Worm (Caenorhabditis elegans) whole organism, midembryonic: ENCODE data around the gene srbc-61.

Source experiments
- T22C8.4 ChIP-seq: fragments of 200-800 bp; sonication (Bioruptor generic); IDR thresholded peaks from 2 replicates; pipeline ENCODE4 v1.3.6; 2022; ENCODE audit warnings: missing genetic modification characterization, missing compliant biosample characterization
- cog-1 ChIP-seq: sonication (generic microtip); optimal IDR thresholded peaks from 2 replicates; lab custom pipeline; 2016; ENCODE audit warnings: missing genetic modification characterization, missing compliant biosample characterization
- flt-1 ChIP-seq: fragments of 200-800 bp; sonication (Bioruptor generic); IDR thresholded peaks from 2 replicates; pipeline ENCODE4 v1.3.6; 2022; ENCODE audit warnings: missing genetic modification characterization, missing compliant biosample characterization
- klf-2 ChIP-seq: fragments of 200-800 bp; sonication (Bioruptor generic); conservative IDR thresholded peaks from 2 replicates; pipeline ENCODE4 v1.3.6; 2022; ENCODE audit warnings: missing genetic modification reagents, missing genetic modification characterization, missing compliant biosample characterization
- med-1 ChIP-seq: sonication (generic microtip); optimal IDR thresholded peaks from 2 replicates; lab custom pipeline; 2017; ENCODE audit warnings: missing genetic modification characterization, mild to moderate bottlenecking, missing compliant biosample characterization, antibody characterized with exemption, missing genetic modification reagents; ENCODE audit not compliant: insufficient read depth
- ref-1 ChIP-seq: fragments of 200-800 bp; sonication (Bioruptor generic); conservative IDR thresholded peaks from 2 replicates; pipeline ENCODE4 v1.3.6; 2022; ENCODE audit warnings: missing genetic modification reagents, missing genetic modification characterization, missing compliant biosample characterization
- tab-1 ChIP-seq: fragments of 200-800 bp; sonication (Bioruptor generic); IDR thresholded peaks from 2 replicates; pipeline ENCODE4 v1.3.6; 2022; ENCODE audit warnings: missing genetic modification characterization, missing compliant biosample characterization
- ztf-23 ChIP-seq: fragments of 200-800 bp; sonication (Bioruptor generic); IDR thresholded peaks from 2 replicates; pipeline ENCODE4 v1.3.6; 2022; ENCODE audit warnings: missing genetic modification reagents, missing genetic modification characterization, missing compliant biosample characterization
- ztf-29 ChIP-seq: fragments of 200-800 bp; sonication (Bioruptor generic); IDR thresholded peaks from 2 replicates; pipeline ENCODE4 v1.3.6; 2022; ENCODE audit warnings: missing genetic modification reagents, missing genetic modification characterization, missing compliant biosample characterization

The srbc-61 gene

DNA sequence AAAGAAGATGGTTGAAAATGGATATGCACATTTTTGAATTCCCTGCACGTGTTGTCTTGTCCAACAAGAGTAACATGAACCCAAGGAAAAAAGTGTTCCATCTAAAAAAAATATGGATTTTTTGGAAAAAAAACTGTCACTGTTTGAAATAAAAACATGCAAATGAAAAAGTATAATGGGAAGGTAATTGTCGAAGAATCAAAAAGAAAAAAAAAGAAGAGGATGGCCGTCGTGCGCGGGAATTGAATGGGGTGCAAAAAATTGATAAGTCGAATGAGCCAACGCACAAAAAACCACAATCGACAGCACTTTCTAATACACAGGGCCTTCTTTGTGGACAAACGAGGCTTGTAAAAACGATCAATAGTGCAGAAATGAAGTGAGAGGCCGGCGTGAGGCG is 17.1 kb downstream of the srbc-61 start, which contains the start of gene fbxa-102:
fbxa-102 (minus strand) TSS at position 101 of the 400 bp plus-strand sequence.
- TF ChIP-seq ref-1 (GFP tag; lab: Robert Waterston, UW) (no peak), med-1 (GFP tag; lab: Kevin White, UChicago) (no peak), T22C8.4 (GFP tag; lab: Robert Waterston, UW) (no peak), klf-2 (no peak)

- TF ChIP-seq ref-1 (GFP tag; lab: Robert Waterston, UW) (no peak), flt-1 (GFP tag; lab: Robert Waterston, UW) (no peak), ztf-23 (GFP tag; lab: Robert Waterston, UW) (no peak), klf-2 (no peak), ztf-29 (GFP tag; lab: Robert Waterston, UW) (no peak), med-1 (GFP tag; lab: Kevin White, UChicago) (no peak), cog-1 (tag; lab: Kevin White, UChicago) (no peak), T22C8.4 (GFP tag; lab: Robert Waterston, UW) (no peak), tab-1 (no peak)
Measured at ce11 chrV:17496071-17496470, 19.5 kb downstream of the srbc-61 start, which contains the start of gene srh-118. Gene srh-118, minus strand, starts transcription at chrV:17496171.

ce11 chrV:17500055-17500454 is 23.5 kb downstream of the srbc-61 start:
- TF ChIP-seq ref-1 (GFP tag; lab: Robert Waterston, UW) (no peak), ztf-29 (GFP tag; lab: Robert Waterston, UW) (no peak), klf-2 (no peak), tab-1 (no peak), cog-1 (tag; lab: Kevin White, UChicago) (no peak)

DNA sequence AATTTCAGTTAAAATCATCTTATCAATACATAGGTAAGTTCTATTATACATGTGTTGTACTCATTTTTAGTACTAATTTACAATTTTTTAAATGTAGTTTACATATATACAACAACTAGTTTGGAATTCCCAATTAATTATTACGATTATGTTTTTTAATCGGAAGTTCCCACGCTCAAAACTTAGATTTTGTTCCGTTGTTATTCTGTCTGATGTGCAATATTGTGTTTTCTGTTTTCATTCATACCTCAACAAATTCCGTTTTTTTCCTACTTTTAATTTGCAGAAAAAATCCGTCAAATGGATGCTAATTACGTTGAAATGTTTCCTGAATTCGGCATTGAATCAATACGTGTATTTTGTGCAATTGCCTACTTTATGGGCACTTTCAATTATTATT is 29.7 kb downstream of the srbc-61 start, which contains the start of gene srw-31:
srw-31 (plus strand) TSS at position 301 of the 400 bp plus-strand sequence.
- TF ChIP-seq flt-1 (GFP tag; lab: Robert Waterston, UW) = no peak
- TF ChIP-seq cog-1 (tag; lab: Kevin White, UChicago) = no peak
- no peak for TF ChIP-seq ref-1 (GFP tag; lab: Robert Waterston, UW)

DNA sequence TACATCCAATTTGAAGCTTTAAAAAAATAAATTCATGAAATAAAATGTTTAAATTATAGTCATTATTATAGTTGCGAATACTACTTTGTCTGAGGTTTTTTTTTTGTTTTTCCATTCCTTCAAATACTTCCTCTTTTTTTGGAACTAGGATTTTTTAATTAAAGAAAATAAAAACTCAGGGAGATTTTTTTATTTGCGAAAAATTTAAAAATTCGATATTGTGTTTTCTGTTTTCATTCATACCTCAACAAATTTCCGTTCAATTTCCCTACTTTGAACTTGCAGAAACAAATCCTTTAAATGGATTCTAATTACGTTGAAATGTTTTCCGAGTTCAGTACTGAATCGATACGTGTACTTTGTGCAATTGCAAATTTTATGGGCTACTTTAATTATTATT is 31.9 kb downstream of the srbc-61 start, which contains the start of gene srw-32:
srw-32 (plus strand) TSS at position 301 of the 400 bp plus-strand sequence.
- no peak for TF ChIP-seq cog-1 (tag; lab: Kevin White, UChicago)
- TF ChIP-seq tab-1 = no peak

DNA sequence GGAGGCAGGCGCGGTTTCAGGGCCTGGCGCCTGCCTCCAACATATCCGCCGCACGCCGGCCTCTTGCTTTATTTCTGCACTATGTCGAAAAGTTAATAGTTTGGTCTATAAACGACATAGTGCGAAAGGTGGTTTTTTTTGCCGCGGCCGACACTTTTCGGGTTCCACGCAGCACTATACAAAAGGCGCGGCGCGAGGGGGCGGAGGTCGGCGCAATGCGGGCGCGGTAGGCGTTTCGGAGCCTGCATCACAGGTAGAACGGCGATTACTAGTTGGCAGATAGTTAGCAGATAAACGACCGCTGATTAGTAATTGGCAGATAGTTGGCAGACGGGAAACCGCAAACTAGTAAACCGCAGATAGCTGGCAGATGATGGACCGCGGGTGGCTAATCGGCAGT is 36.2 kb downstream of the srbc-61 start:
- TF ChIP-seq med-1 (GFP tag; lab: Kevin White, UChicago) = no peak
- 0 out of 2 replicates have a peak, but pooled peaks have one; percentile 32 for TF ChIP-seq tab-1

DNA sequence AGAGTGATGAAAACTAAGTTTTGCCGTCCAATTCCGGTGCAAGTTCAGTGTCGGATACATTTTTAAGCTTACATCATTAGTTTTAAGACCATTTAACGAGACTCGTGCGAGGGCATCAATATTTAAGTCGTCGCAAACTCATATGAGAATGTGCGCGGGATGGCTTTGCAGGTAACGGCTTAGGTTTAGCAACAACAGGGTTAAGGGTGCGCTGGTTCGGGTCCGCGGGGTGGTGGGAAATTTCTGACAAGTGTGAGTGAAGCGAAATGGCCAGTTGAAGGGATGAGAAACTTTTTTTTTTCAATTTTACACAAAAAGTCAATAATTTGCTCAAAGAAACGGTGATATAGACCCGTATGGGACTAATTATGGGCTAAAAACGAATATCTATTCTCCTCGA is 37.2 kb downstream of the srbc-61 start:
- TF ChIP-seq ref-1 (GFP tag; lab: Robert Waterston, UW) (0 out of 2 replicates have a peak, but pooled peaks have one; percentile 10), T22C8.4 (GFP tag; lab: Robert Waterston, UW) (no peak)

- TF ChIP-seq med-1 (GFP tag; lab: Kevin White, UChicago) (no peak), ref-1 (GFP tag; lab: Robert Waterston, UW) (no peak), tab-1 (no peak), ztf-23 (GFP tag; lab: Robert Waterston, UW) (no peak), ztf-29 (GFP tag; lab: Robert Waterston, UW) (no peak), klf-2 (no peak), T22C8.4 (GFP tag; lab: Robert Waterston, UW) (no peak), cog-1 (tag; lab: Kevin White, UChicago) (no peak), flt-1 (GFP tag; lab: Robert Waterston, UW) (no peak)
Measured at ce11 chrV:17520735-17521134, 44.1 kb downstream of the srbc-61 start, which contains the start of gene fbxa-136. Gene fbxa-136, plus strand, starts transcription at chrV:17521035.
